Fruit fly (Drosophila melanogaster): ENCODE measurements around the gene dnk.
A peak's percentile ranks its signal among the peaks of the same experiment; 100 is the strongest.

dnk gene

DNA sequence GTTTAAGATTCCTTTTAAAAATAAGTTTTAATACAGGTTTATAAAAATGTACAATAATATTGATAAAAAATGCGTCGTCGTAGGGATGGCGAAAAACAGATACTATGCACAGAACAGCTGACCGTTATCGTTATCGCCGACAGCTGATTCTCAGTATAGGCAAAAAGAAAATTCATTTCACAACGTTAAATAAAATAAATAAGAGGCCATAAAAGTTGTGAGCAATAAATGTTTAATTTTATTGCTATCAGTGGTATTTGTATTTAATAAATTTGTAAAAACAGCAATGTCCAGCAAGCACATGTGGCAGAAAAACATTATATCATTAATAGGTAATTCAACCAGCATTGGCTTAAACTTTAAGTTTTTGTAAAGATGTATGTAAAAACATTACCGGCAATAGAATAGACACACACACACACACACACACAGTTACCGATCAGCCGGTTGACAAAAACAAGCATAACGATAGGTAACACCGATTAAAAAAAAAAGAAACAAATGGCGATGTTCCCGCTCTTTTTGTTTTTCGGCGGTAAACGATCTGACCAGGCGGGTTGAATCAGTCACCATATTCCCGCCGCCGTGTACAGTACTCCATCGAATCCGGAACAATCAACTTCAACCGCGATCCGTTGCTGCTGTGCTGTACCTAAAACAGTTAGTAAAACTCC, at the start of gene dnk, which contains the start of gene Smu1:
dnk (plus strand) TSS at position 133 of the 674 bp plus-strand sequence.
Smu1 (minus strand) TSS at position 462 of the 674 bp plus-strand sequence.
- TF ChIP-seq usp (GFP tag; optimal IDR thresholded peaks at IDR 0.05) (no peak), psq (optimal IDR thresholded peaks at IDR 0.05) (no peak), pan (optimal IDR thresholded peaks at IDR 0.05) (no peak), Dll (optimal IDR thresholded peaks at IDR 0.05) (no peak), EcR (GFP tag; optimal IDR thresholded peaks at IDR 0.05) (no peak), CG8478 (optimal IDR thresholded peaks at IDR 0.05) (no peak)

DNA sequence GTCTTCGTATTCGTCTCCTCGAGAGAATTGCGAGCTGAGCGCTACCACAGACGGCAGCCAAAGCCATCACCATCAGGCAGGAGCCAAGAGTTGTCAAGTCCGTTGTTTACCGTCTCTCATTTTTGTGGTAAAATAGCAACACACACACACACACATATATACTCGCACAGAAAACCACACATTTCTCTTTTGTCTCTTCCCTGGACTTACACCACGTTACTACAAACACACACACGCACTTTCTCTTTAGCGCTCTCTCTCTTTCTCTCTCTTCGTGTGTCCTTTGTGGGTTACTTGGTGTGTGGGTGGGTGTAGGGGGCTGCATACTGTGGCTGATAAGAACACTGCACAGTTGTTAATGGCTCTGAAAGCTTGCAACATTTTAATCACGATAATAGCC, 49.1 kb upstream of the dnk start:
- TF ChIP-seq usp (GFP tag; optimal IDR thresholded peaks at IDR 0.05) (no peak), psq (optimal IDR thresholded peaks at IDR 0.05) (no peak), EcR (GFP tag; optimal IDR thresholded peaks at IDR 0.05) (no peak), pan (optimal IDR thresholded peaks at IDR 0.05) (no peak), Dll (optimal IDR thresholded peaks at IDR 0.05) (no peak), CG8478 (optimal IDR thresholded peaks at IDR 0.05) (no peak)

dm6 chr3R:18947307-18947706, 33.5 kb upstream of the dnk start:
- TF ChIP-seq usp (GFP tag; optimal IDR thresholded peaks at IDR 0.05): no peak
- TF ChIP-seq psq (optimal IDR thresholded peaks at IDR 0.05): no peak

- TF ChIP-seq Dll (optimal IDR thresholded peaks at IDR 0.05): no peak
- TF ChIP-seq EcR (GFP tag; optimal IDR thresholded peaks at IDR 0.05): no peak
- no peak for TF ChIP-seq usp (GFP tag; optimal IDR thresholded peaks at IDR 0.05)
- TF ChIP-seq pan (optimal IDR thresholded peaks at IDR 0.05): no peak
- TF ChIP-seq CG8478 (optimal IDR thresholded peaks at IDR 0.05): no peak
- TF ChIP-seq psq (optimal IDR thresholded peaks at IDR 0.05): no peak
These were observed 31.7 kb upstream of the dnk start for dm6 chr3R:18949131-18949530.

- TF ChIP-seq psq (optimal IDR thresholded peaks at IDR 0.05) (no peak), CG8478 (optimal IDR thresholded peaks at IDR 0.05) (no peak), usp (GFP tag; optimal IDR thresholded peaks at IDR 0.05) (no peak), Dll (optimal IDR thresholded peaks at IDR 0.05) (no peak), EcR (GFP tag; optimal IDR thresholded peaks at IDR 0.05) (no peak), pan (optimal IDR thresholded peaks at IDR 0.05) (no peak)
These were observed 30.9 kb upstream of the dnk start, which contains the start of gene CG43732 for dm6 chr3R:18949896-18950295. Gene CG43732 (plus strand): TSS chr3R:18950196.

- no peak for TF ChIP-seq psq (optimal IDR thresholded peaks at IDR 0.05)
- no peak for TF ChIP-seq CG8478 (optimal IDR thresholded peaks at IDR 0.05)
- no peak for TF ChIP-seq Dll (optimal IDR thresholded peaks at IDR 0.05)
- TF ChIP-seq usp (GFP tag; optimal IDR thresholded peaks at IDR 0.05): no peak
- TF ChIP-seq pan (optimal IDR thresholded peaks at IDR 0.05): no peak
- TF ChIP-seq EcR (GFP tag; optimal IDR thresholded peaks at IDR 0.05): no peak
These were observed 16.0 kb upstream of the dnk start for dm6 chr3R:18964819-18965218.

DNA sequence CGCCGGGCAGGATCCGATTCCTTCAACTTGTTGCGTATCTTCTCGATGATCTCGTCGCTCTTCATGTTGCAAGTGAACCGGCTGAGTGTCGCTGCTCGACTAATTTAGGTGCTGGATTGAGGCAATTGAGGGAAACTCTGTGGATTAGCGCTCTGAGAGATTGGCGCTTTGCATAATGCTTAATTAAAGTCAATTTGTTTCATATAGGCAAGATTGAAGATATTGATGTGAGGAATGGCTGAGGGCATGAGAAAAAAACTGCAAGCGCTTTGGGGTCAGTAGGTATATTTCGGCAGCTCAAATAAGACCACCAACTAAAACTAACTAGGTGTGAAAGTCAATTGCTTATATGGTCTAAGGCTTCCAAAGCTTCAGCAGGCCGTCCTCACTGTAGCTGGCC, 2.1 kb upstream of the dnk start, which contains the start of gene euc:
euc (minus strand) TSS at position 101 of the 400 bp plus-strand sequence.
- TF ChIP-seq CG8478 (optimal IDR thresholded peaks at IDR 0.05) (no peak), pan (optimal IDR thresholded peaks at IDR 0.05) (no peak), Dll (optimal IDR thresholded peaks at IDR 0.05) (no peak), usp (GFP tag; optimal IDR thresholded peaks at IDR 0.05) (no peak), psq (optimal IDR thresholded peaks at IDR 0.05) (no peak), EcR (GFP tag; optimal IDR thresholded peaks at IDR 0.05) (no peak)

- TF ChIP-seq pan (optimal IDR thresholded peaks at IDR 0.05): no peak
- TF ChIP-seq EcR (GFP tag; optimal IDR thresholded peaks at IDR 0.05): no peak
- no peak for TF ChIP-seq psq (optimal IDR thresholded peaks at IDR 0.05)
- TF ChIP-seq CG8478 (optimal IDR thresholded peaks at IDR 0.05): no peak
- TF ChIP-seq Dll (optimal IDR thresholded peaks at IDR 0.05): no peak
- TF ChIP-seq usp (GFP tag; optimal IDR thresholded peaks at IDR 0.05): no peak
These were observed 2.9 kb downstream of the dnk start, which contains the start of the genes snRNP-U1-C and gukh for dm6 chr3R:18983614-18984185. Gene snRNP-U1-C (minus strand): TSS chr3R:18983650. Gene gukh (plus strand): TSS chr3R:18984025.

dm6 chr3R:18985114-18985785, 4.5 kb downstream of the dnk start:
- TF ChIP-seq EcR (GFP tag; optimal IDR thresholded peaks at IDR 0.05): no peak
- TF ChIP-seq pan (optimal IDR thresholded peaks at IDR 0.05): peak; percentile 59

dm6 chr3R:18986089-18986887, 5.5 kb downstream of the dnk start:
- TF ChIP-seq Dll (optimal IDR thresholded peaks at IDR 0.05): no peak
- no peak for TF ChIP-seq psq (optimal IDR thresholded peaks at IDR 0.05)
- no peak for TF ChIP-seq CG8478 (optimal IDR thresholded peaks at IDR 0.05)
- no peak for TF ChIP-seq usp (GFP tag; optimal IDR thresholded peaks at IDR 0.05)
- no peak for TF ChIP-seq pan (optimal IDR thresholded peaks at IDR 0.05)
